Fruit fly (Drosophila melanogaster) whole organism, wandering third instar larva: ENCODE measurements around the gene CG31223.

Experiments used
- Abd-B ChIP-seq: fragments of >200 bp; optimal IDR thresholded peaks from 2 replicates; lab custom pipeline; 2017; ENCODE audit warnings: missing biosample characterization, missing genetic modification characterization
- CG32264 ChIP-seq: fragments of 200-800 bp; sonication (Bioruptor generic); optimal IDR thresholded peaks from 2 replicates; lab custom pipeline; 2016; ENCODE audit warnings: missing biosample characterization, missing genetic modification characterization
- CG9705 ChIP-seq: fragments of 200-800 bp; sonication (Bioruptor generic); optimal IDR thresholded peaks from 2 replicates; lab custom pipeline; 2018; ENCODE audit warnings: missing biosample characterization, mild to moderate bottlenecking, missing genetic modification characterization
- CrebA ChIP-seq: fragments of 200-800 bp; sonication (Bioruptor generic); optimal IDR thresholded peaks from 2 replicates; lab custom pipeline; 2016; ENCODE audit warnings: missing biosample characterization, mild to moderate bottlenecking, missing genetic modification characterization, borderline replicate concordance
- Dfd ChIP-seq: fragments of >200 bp; optimal IDR thresholded peaks from 2 replicates; lab custom pipeline; 2017; ENCODE audit warnings: missing biosample characterization, missing genetic modification characterization
- Dif ChIP-seq: fragments of 200-275, 200-300 bp; sonication (Bioruptor generic); optimal IDR thresholded peaks from 2 replicates; lab custom pipeline; 2018; ENCODE audit warnings: missing biosample characterization, missing genetic modification characterization; ENCODE audit not compliant: partially characterized antibody
- GATAd ChIP-seq: sonication (Bioruptor generic); optimal IDR thresholded peaks from 2 replicates; lab custom pipeline; 2016; ENCODE audit warnings: missing biosample characterization, missing genetic modification characterization
- HLH106 ChIP-seq: fragments of 200-800 bp; optimal IDR thresholded peaks from 3 replicates; lab custom pipeline; 2019; ENCODE audit warnings: missing biosample characterization, mild to moderate bottlenecking, missing genetic modification characterization, moderate library complexity
- Hnf4 ChIP-seq: fragments of 200-800 bp; sonication (Bioruptor generic); optimal IDR thresholded peaks from 2 replicates; lab custom pipeline; 2016; ENCODE audit warnings: missing biosample characterization, mild to moderate bottlenecking, missing genetic modification characterization
- Hr83 ChIP-seq: fragments of 200-300 bp; sonication (Bioruptor generic); optimal IDR thresholded peaks from 2 replicates; lab custom pipeline; 2016; ENCODE audit warnings: missing biosample characterization, mild to moderate bottlenecking, missing genetic modification characterization, moderate library complexity; ENCODE audit not compliant: poor library complexity, severe bottlenecking
- Jra ChIP-seq: sonication (Bioruptor generic); optimal IDR thresholded peaks from 2 replicates; lab custom pipeline; 2016; ENCODE audit warnings: missing biosample characterization, missing genetic modification characterization
- Mio ChIP-seq: sonication (Bioruptor generic); optimal IDR thresholded peaks from 2 replicates; lab custom pipeline; 2016; ENCODE audit warnings: missing biosample characterization, missing genetic modification characterization
- Myc ChIP-seq: fragments of >200 bp; optimal IDR thresholded peaks from 2 replicates; lab custom pipeline; 2017
- N ChIP-seq: fragments of >200 bp; optimal IDR thresholded peaks from 2 replicates; lab custom pipeline; 2018; ENCODE audit warnings: missing biosample characterization, missing external identifiers, missing genetic modification characterization
- OdsH ChIP-seq: fragments of 200-800 bp; sonication (Bioruptor generic); optimal IDR thresholded peaks from 2 replicates; lab custom pipeline; 2016; ENCODE audit warnings: missing biosample characterization, mild to moderate bottlenecking, missing genetic modification characterization
- Rel ChIP-seq, 2 experiments: fragments of 200-800 bp; sonication (Bioruptor generic) in 1 of 2; optimal IDR thresholded peaks; 2 replicates in 1 of 2; 3 replicates in 1 of 2; lab custom pipeline; 2016 to 2019; ENCODE audit warnings: mild to moderate bottlenecking in 2 of 2, missing biosample characterization in 2 of 2, missing genetic modification characterization in 2 of 2, moderate library complexity in 1 of 2
- Sp1 ChIP-seq: fragments of 200-800 bp; sonication (Bioruptor generic); optimal IDR thresholded peaks from 3 replicates; lab custom pipeline; 2019; ENCODE audit warnings: missing biosample characterization, mild to moderate bottlenecking, missing genetic modification characterization, moderate library complexity
- brk ChIP-seq: fragments of 200-800 bp; sonication (Bioruptor generic); optimal IDR thresholded peaks from 2 replicates; lab custom pipeline; 2016; ENCODE audit warnings: missing biosample characterization, mild to moderate bottlenecking, missing genetic modification characterization
- dl ChIP-seq, 2 experiments: fragments of 175-275, 200-275 bp in 1 of 2; fragments of 200-275 bp in 1 of 2; sonication (Bioruptor generic); optimal IDR thresholded peaks; lab custom pipeline; 2018; ENCODE audit warnings: mild to moderate bottlenecking in 2 of 2, missing biosample characterization in 2 of 2, missing genetic modification characterization in 2 of 2, moderate library complexity in 2 of 2; ENCODE audit not compliant: partially characterized antibody in 2 of 2, insufficient read depth in 1 of 2
- dmrt93B ChIP-seq: fragments of 200-800 bp; sonication (Bioruptor generic); optimal IDR thresholded peaks from 2 replicates; lab custom pipeline; 2018; ENCODE audit warnings: missing biosample characterization, mild to moderate bottlenecking, missing genetic modification characterization
- ey ChIP-seq: fragments of 200-800 bp; sonication (Bioruptor generic); optimal IDR thresholded peaks from 2 replicates; lab custom pipeline; 2016; ENCODE audit warnings: missing biosample characterization, missing genetic modification characterization
- fru ChIP-seq: fragments of 200-800 bp; sonication (Bioruptor generic); optimal IDR thresholded peaks from 3 replicates; lab custom pipeline; 2016; ENCODE audit warnings: missing biosample characterization, mild to moderate bottlenecking, missing genetic modification characterization
- h ChIP-seq: fragments of 200-800 bp; sonication (Bioruptor generic); optimal IDR thresholded peaks from 3 replicates; lab custom pipeline; 2016; ENCODE audit warnings: missing biosample characterization, mild to moderate bottlenecking, missing genetic modification characterization
- jim ChIP-seq: fragments of 175-275, 200-325 bp; sonication (Bioruptor generic); optimal IDR thresholded peaks from 2 replicates; lab custom pipeline; 2016; ENCODE audit warnings: missing biosample characterization, mild to moderate bottlenecking, missing genetic modification characterization
- lola ChIP-seq: fragments of >200 bp; optimal IDR thresholded peaks from 2 replicates; lab custom pipeline; 2017; ENCODE audit warnings: missing biosample characterization, missing genetic modification characterization
- pan ChIP-seq: fragments of >200 bp; optimal IDR thresholded peaks from 2 replicates; lab custom pipeline; 2017
- psq ChIP-seq: fragments of 200-800 bp; sonication (Bioruptor generic); optimal IDR thresholded peaks from 3 replicates; lab custom pipeline; 2017; ENCODE audit warnings: missing biosample characterization, mild to moderate bottlenecking, missing genetic modification characterization, moderate library complexity
- sage ChIP-seq: fragments of 200-800 bp; sonication (Bioruptor generic); optimal IDR thresholded peaks from 2 replicates; lab custom pipeline; 2016; ENCODE audit warnings: missing biosample characterization, mild to moderate bottlenecking, missing genetic modification characterization
- sv ChIP-seq: fragments of 200-800 bp; sonication (Bioruptor generic); optimal IDR thresholded peaks from 3 replicates; lab custom pipeline; 2016; ENCODE audit warnings: missing biosample characterization, missing genetic modification characterization
- usp ChIP-seq: fragments of >200 bp; optimal IDR thresholded peaks from 2 replicates; lab custom pipeline; 2017; ENCODE audit warnings: missing biosample characterization, missing genetic modification characterization

CG31223 gene

DNA sequence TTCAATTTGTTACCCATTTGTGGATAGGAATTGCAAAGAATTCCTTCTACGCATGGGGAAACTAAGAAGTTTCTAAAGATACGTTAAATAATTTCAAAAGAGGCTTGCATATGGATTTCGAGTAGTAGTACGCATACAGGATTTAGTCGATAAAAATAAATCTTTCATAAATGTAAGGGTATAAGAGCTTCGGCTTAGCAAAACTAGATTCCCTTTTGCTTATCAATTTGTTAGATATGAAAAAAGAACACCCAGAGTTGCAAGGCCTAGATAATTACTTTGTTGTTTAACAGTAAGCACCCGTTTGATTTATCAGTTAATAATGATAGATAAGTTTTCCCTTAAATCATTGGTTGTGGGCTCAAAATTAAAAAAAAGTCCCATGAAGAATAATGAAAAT, 14.6 kb downstream of the CG31223 start:
- TF ChIP-seq jim (GFP tag; lab: Kevin White, UChicago), result no peak
- TF ChIP-seq Jra (GFP tag; lab: Kevin White, UChicago), result no peak
- TF ChIP-seq Mio (GFP tag; lab: Kevin White, UChicago), result no peak
- no peak for TF ChIP-seq N (GFP tag; lab: Kevin White, UChicago)
- no peak for TF ChIP-seq psq (GFP tag; lab: Kevin White, UChicago)
- no peak for TF ChIP-seq CG9705 (GFP tag; lab: Kevin White, UChicago)
- TF ChIP-seq sv (GFP tag; lab: Kevin White, UChicago), result no peak
- TF ChIP-seq Dif, result no peak
- TF ChIP-seq lola, result no peak
- no peak for TF ChIP-seq HLH106 (tag; lab: Kevin White, UChicago)
- TF ChIP-seq, all 38 proteins: peak for 0

DNA sequence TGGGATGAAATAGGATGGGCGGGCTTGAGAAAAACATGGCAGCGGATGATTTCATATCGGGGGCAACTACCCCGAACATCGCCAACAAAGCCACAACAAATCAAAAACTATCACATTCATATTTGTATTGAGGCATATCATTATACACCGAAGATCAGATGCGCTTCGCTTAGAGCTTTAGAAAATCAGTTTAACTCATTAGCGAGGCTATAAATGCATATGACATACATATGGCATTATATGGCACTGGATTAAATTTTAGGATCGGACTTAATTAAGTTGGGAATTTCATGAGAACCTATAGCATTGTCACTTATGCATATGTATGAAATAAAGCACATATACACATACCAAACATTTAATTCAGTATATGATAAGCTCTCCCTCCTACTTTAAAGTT, 15.4 kb downstream of the CG31223 start:
- no peak for TF ChIP-seq ey (GFP tag; lab: Kevin White, UChicago)
- TF ChIP-seq jim (GFP tag; lab: Kevin White, UChicago), result no peak

DNA sequence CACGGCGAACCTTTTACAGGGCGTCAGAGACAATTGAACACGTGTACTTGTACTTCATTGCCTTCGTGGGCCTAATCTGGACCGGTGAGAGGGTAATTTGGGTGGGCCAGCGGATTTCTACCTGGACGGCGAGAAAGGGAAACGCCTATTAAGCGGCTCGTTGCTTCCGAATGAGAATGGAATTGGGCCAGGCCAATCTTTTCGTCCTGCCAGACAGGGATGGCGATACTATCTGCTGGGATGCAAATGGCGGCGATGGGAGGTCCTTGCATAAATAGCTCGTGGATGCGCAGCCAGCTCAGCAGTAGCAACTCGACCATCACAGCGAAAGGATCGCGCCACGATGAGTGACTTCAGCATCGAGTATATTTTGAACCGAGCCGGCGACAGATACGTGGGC, 15.8 kb downstream of the CG31223 start, which contains the start of gene CG15696:
Gene CG15696, plus strand, starts transcription at position 301 of the 400 bp plus-strand sequence.
- TF ChIP-seq Sp1 (GFP tag; lab: Kevin White, UChicago), result no peak
- no peak for TF ChIP-seq usp (GFP tag; lab: Kevin White, UChicago)
- TF ChIP-seq pan (lab: Kevin White, UChicago), result no peak
- no peak for TF ChIP-seq Dfd (GFP tag; lab: Kevin White, UChicago)
- no peak for TF ChIP-seq GATAd

DNA sequence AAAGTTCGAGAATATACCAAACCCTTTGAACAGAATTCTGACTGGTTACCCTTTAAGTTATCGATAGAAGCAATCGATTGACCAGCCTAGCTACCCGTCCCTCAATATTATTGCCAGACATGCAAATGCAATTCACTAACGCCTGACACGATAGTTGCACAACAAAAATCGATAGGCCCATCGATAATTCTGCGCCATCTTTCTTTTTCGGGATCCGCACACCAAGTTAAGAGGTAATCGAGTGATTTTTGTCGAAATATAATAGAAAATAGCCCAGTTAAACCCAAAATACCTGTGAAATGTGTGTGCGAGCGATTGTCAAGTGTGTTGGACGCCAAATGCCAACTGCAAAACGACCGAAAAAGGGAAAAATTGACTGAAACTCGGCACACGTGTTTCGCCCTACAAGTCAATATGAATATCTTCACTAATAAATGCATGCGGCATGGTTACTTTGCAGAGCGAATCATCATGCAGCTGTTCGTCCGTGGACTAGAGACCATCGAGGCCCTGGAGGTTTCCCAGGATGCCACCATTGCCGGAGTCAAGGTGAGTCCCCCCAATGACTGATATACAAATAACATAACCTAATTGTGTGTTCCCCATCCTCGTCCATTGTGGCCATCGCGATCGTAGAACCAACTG, 19.6 kb downstream of the CG31223 start, which contains the start of gene RpS30:
Gene RpS30, plus strand, starts transcription at position 122 of the 645 bp plus-strand sequence.
- no peak for TF ChIP-seq sage
- peak; percentile 13 for TF ChIP-seq CrebA (GFP tag; lab: Kevin White, UChicago)
- TF ChIP-seq Hnf4 (GFP tag; lab: Kevin White, UChicago), result peak; percentile 65
- TF ChIP-seq Dfd (GFP tag; lab: Kevin White, UChicago), result no peak
- TF ChIP-seq h (GFP tag; lab: Kevin White, UChicago), result peak; percentile 49
- no peak for TF ChIP-seq Rel (GFP tag; optimal IDR thresholded peaks at IDR 0.05; lab: Kevin White, UChicago)
- TF ChIP-seq Rel (tag; optimal IDR thresholded peaks at IDR 0.05; lab: Kevin White, UChicago), result peak; percentile 12
- TF ChIP-seq ey (GFP tag; lab: Kevin White, UChicago), result peak; percentile 6
- peak; percentile 26 for TF ChIP-seq fru (GFP tag; lab: Kevin White, UChicago)
- TF ChIP-seq Jra (GFP tag; lab: Kevin White, UChicago), result peak; percentile 12
- TF ChIP-seq Mio (GFP tag; lab: Kevin White, UChicago), result no peak
- peak; percentile 5 for TF ChIP-seq psq (GFP tag; lab: Kevin White, UChicago)
- TF ChIP-seq brk (GFP tag; lab: Kevin White, UChicago), result peak; percentile 56
- peak; percentile 24 for TF ChIP-seq CG9705 (GFP tag; lab: Kevin White, UChicago)
- TF ChIP-seq CG32264 (GFP tag; lab: Kevin White, UChicago), result no peak
- peak; percentile 79 for TF ChIP-seq Hr83 (GFP tag; lab: Kevin White, UChicago)
- TF ChIP-seq HLH106 (tag; lab: Kevin White, UChicago), result peak; percentile 40
- peak; percentile 2 for TF ChIP-seq dmrt93B
- peak; percentile 54 for TF ChIP-seq Myc
- TF ChIP-seq Abd-B (GFP tag; lab: Kevin White, UChicago), result no peak

DNA sequence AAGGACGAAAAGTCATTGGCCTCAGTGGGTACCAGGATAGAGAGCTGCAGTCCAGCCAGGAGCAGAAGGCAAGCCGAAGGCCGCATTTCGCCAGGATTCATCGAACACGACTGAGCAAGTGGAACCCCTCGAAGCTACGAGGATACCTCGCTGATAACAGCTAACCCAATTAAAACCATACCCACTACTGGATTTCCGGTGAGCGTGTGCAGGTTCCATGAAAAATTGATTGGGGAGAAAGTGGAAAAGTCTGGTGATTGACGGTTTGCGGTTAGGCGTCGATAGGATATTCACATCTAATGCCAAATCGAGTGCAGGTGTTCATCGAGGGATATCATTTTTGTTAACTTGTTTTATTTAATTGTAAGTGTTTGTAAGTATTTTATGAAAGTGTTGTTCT, 28.9 kb downstream of the CG31223 start, which contains the start of gene Ir93a:
Gene Ir93a, minus strand, starts transcription at position 101 of the 400 bp plus-strand sequence.
- TF ChIP-seq dl (GFP tag; optimal IDR thresholded peaks at IDR 0.05; lab: Kevin White, UChicago; ENCODE audit: insufficient read depth in 1 of 2, partially characterized antibody in 2 of 2), result no peak
- TF ChIP-seq CG32264 (GFP tag; lab: Kevin White, UChicago), result no peak
- no peak for TF ChIP-seq fru (GFP tag; lab: Kevin White, UChicago)
- TF ChIP-seq Myc, result no peak
- TF ChIP-seq OdsH (GFP tag; lab: Kevin White, UChicago), result no peak
